Fruit fly (Drosophila melanogaster): Measurements from ENCODE around the gene dy.

The dy gene

dm6 chrX:11818047-11818766 is 39.6 kb upstream of the dy start (continued):
- peak; percentile 99 for TF ChIP-seq Ets65A (GFP tag)
- TF ChIP-seq D19B (GFP tag; optimal IDR thresholded peaks at IDR 0.05): peak; percentile 68
- TF ChIP-seq hbn (GFP tag; IDR thresholded peaks at IDR 0.05; ENCODE audit: partially characterized antibody): no peak
- peak; percentile 94 for TF ChIP-seq gce (GFP tag; IDR thresholded peaks at IDR 0.05)
- peak; percentile 97 for TF ChIP-seq Sox102F (GFP tag; optimal IDR thresholded peaks at IDR 0.05)
- peak; percentile 93 for TF ChIP-seq ranshi (GFP tag; IDR thresholded peaks at IDR 0.05)
- peak; percentile 95 for TF ChIP-seq Ptx1 (GFP tag; IDR thresholded peaks at IDR 0.05)
- peak; percentile 42; the same call in 1 of the 3 replicates for TF ChIP-seq CG6791 (GFP tag; IDR thresholded peaks at IDR 0.05; ENCODE audit: partially characterized antibody)
- TF ChIP-seq CG6175 (GFP tag; IDR thresholded peaks at IDR 0.05): peak; percentile 77; the same call in 2 of the 3 replicates
- TF ChIP-seq Xbp1 (GFP tag; optimal IDR thresholded peaks at IDR 0.05): peak; percentile 94
- peak; percentile 77 for TF ChIP-seq trh (GFP tag; optimal IDR thresholded peaks at IDR 0.05)
- TF ChIP-seq phol (tag; optimal IDR thresholded peaks at IDR 0.05): peak; percentile 92
- peak; percentile 93 for TF ChIP-seq ara (GFP tag; IDR thresholded peaks at IDR 0.05)
- TF ChIP-seq CG13894 (tag; optimal IDR thresholded peaks at IDR 0.05): peak; percentile 80
- peak; percentile 100 for TF ChIP-seq sens (GFP tag)
- peak; percentile 95 for TF ChIP-seq fu2 (GFP tag; optimal IDR thresholded peaks at IDR 0.05)
- TF ChIP-seq Tbp (GFP tag; optimal IDR thresholded peaks at IDR 0.05): no peak
- TF ChIP-seq dati (GFP tag; IDR thresholded peaks at IDR 0.05): peak; percentile 81
- TF ChIP-seq Hand (GFP tag; optimal IDR thresholded peaks at IDR 0.05): peak; percentile 84
- TF ChIP-seq NFAT (GFP tag; IDR thresholded peaks at IDR 0.05): peak; percentile 83
- TF ChIP-seq Fer2 (tag; optimal IDR thresholded peaks at IDR 0.05): peak; percentile 74
- peak; percentile 92 for TF ChIP-seq BtbVII (GFP tag; optimal IDR thresholded peaks at IDR 0.05)
- TF ChIP-seq wdn (GFP tag; IDR thresholded peaks at IDR 0.05): peak; percentile 88
- TF ChIP-seq CG4617 (GFP tag; optimal IDR thresholded peaks at IDR 0.05; ENCODE audit: borderline replicate concordance): peak; percentile 76
- peak; percentile 87 for TF ChIP-seq CG13123 (GFP tag; optimal IDR thresholded peaks at IDR 0.05)
- TF ChIP-seq CG14965 (GFP tag; optimal IDR thresholded peaks at IDR 0.05; ENCODE audit: borderline replicate concordance): peak; percentile 73
- TF ChIP-seq chinmo (GFP tag; IDR thresholded peaks at IDR 0.05; ENCODE audit: partially characterized antibody): peak; percentile 67; the same call in 1 of the 4 replicates
- TF ChIP-seq oc (tag; optimal IDR thresholded peaks at IDR 0.05): peak; percentile 96
- TF ChIP-seq CG8281 (tag; optimal IDR thresholded peaks at IDR 0.05): peak; percentile 77
- TF ChIP-seq Usf (GFP tag; optimal IDR thresholded peaks at IDR 0.05): peak; percentile 79
- TF ChIP-seq tll (GFP tag; optimal IDR thresholded peaks at IDR 0.05): no peak
- peak; percentile 90 for TF ChIP-seq CG18764 (GFP tag; optimal IDR thresholded peaks at IDR 0.05)
- TF ChIP-seq abd-A (tag; optimal IDR thresholded peaks at IDR 0.05): peak; percentile 83
- peak; percentile 90 for TF ChIP-seq corto (GFP tag; optimal IDR thresholded peaks at IDR 0.05)
- no peak for TF ChIP-seq lov (optimal IDR thresholded peaks at IDR 0.05)
- peak; percentile 91 for TF ChIP-seq lov (GFP tag; IDR thresholded peaks at IDR 0.05)
- TF ChIP-seq CG2875 (GFP tag; optimal IDR thresholded peaks at IDR 0.05): peak; percentile 95
- peak; percentile 95 for TF ChIP-seq CG31441 (GFP tag; IDR thresholded peaks at IDR 0.05)
- peak; percentile 96 for TF ChIP-seq CHES-1-like (GFP tag; optimal IDR thresholded peaks at IDR 0.05)
- peak; percentile 90 for TF ChIP-seq nerfin-1 (tag; optimal IDR thresholded peaks at IDR 0.05)
- peak; percentile 86 for TF ChIP-seq CG10462 (GFP tag; optimal IDR thresholded peaks at IDR 0.05)
- TF ChIP-seq Hr78 (GFP tag; optimal IDR thresholded peaks at IDR 0.05): peak in 1 of 2 experiments; percentile 75
- peak; percentile 72 for TF ChIP-seq Deaf1 (tag; optimal IDR thresholded peaks at IDR 0.05)
- peak; percentile 92 for TF ChIP-seq bab2 (GFP tag; optimal IDR thresholded peaks at IDR 0.05)
- TF ChIP-seq pan (optimal IDR thresholded peaks at IDR 0.05): no peak
- TF ChIP-seq pan (GFP tag; optimal IDR thresholded peaks at IDR 0.05 in 1 of 2, IDR thresholded peaks at IDR 0.05 in 1 of 2): peak in 1 of 2 experiments; percentile 97
- TF ChIP-seq CG1647 (GFP tag; optimal IDR thresholded peaks at IDR 0.05): peak; percentile 88
- TF ChIP-seq CG8388 (GFP tag; optimal IDR thresholded peaks at IDR 0.05): peak; percentile 98
- peak; percentile 95 for TF ChIP-seq Atf6 (GFP tag; IDR thresholded peaks at IDR 0.05)
